Fruit fly (Drosophila melanogaster): ENCODE measurements around the gene nocte.

DNA sequence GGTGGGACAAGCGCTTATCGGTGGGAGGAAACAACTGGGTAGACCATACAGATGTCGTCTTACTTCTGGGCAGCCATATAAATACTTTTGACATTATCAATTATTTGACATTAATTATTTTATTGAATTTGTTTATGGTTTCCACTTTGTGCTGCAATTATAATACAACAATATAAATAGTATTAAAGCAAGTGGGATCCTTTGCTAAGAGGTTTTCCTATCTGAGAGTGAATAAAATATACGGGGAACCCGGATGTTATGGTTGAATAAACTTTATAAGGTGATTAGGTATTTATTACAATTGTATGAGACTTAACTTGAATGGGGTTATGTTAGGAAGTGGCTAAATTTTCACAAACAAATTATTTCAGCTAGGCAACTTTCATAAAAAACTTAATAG is 12.6 kb upstream of the nocte start, which contains the start of gene CG32687:
- TF ChIP-seq CG11617 (GFP tag; optimal IDR thresholded peaks at IDR 0.05) (no peak), Clk (GFP tag; optimal IDR thresholded peaks at IDR 0.05) (no peak), toe (GFP tag; optimal IDR thresholded peaks at IDR 0.05) (no peak), Crg-1 (GFP tag; optimal IDR thresholded peaks at IDR 0.05) (no peak), pad (GFP tag; optimal IDR thresholded peaks at IDR 0.05) (no peak), CG7045 (GFP tag; optimal IDR thresholded peaks at IDR 0.05) (no peak), tj (GFP tag; optimal IDR thresholded peaks at IDR 0.05) (no peak), bab1 (GFP tag; optimal IDR thresholded peaks at IDR 0.05) (no peak), CG33017 (tag; optimal IDR thresholded peaks at IDR 0.05) (no peak), ovo (GFP tag; optimal IDR thresholded peaks at IDR 0.05) (no peak), CG14711 (tag; optimal IDR thresholded peaks at IDR 0.05) (no peak), CG7101 (tag; optimal IDR thresholded peaks at IDR 0.05) (no peak)

All from whole organism, adult.